Worm (Caenorhabditis elegans): ENCODE data around the gene trim-21.

DNA sequence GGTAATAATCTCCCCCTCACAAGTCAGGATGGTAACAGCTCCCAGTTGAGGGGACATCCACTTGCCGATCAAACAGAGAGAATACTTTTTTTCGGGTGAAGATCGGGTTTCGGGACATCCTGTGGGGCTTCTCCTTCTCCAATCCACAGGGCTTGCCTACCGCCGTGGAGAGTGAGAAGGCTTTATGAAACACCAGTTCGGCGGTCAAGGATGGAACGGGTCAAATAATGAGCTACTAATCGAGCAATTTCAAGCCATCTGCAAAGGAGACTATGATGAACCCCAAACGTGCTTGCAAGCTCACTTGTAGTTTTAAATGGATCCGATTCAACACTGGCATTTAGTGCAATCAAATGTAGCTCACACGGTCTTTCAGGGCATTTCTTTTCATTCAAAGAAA, 27.9 kb downstream of the trim-21 start:
- no peak for TF ChIP-seq pha-4 (tag; optimal IDR thresholded peaks at IDR 0.05)
- no peak for TF ChIP-seq ets-4 (tag; optimal IDR thresholded peaks at IDR 0.05)
- no peak for TF ChIP-seq syd-9 (tag; optimal IDR thresholded peaks at IDR 0.05)
- TF ChIP-seq elt-4 (tag; optimal IDR thresholded peaks at IDR 0.05): no peak
- TF ChIP-seq fkh-6 (tag; optimal IDR thresholded peaks at IDR 0.05): no peak
- no peak for TF ChIP-seq lin-11 (tag; optimal IDR thresholded peaks at IDR 0.05)
- no peak for TF ChIP-seq pqm-1 (tag; optimal IDR thresholded peaks at IDR 0.05)
- TF ChIP-seq ttx-3 (tag; optimal IDR thresholded peaks at IDR 0.05): no peak
- no peak for TF ChIP-seq pha-2 (tag; optimal IDR thresholded peaks at IDR 0.05)
- no peak for TF ChIP-seq ama-1 (optimal IDR thresholded peaks at IDR 0.05)
- no peak for TF ChIP-seq ztf-16 (tag; optimal IDR thresholded peaks at IDR 0.05)
- no peak for TF ChIP-seq mec-3 (tag; optimal IDR thresholded peaks at IDR 0.05; ENCODE audit: borderline replicate concordance)
- no peak for TF ChIP-seq dmd-4 (tag; optimal IDR thresholded peaks at IDR 0.05; ENCODE audit: borderline replicate concordance)
- TF ChIP-seq odd-2 (tag; optimal IDR thresholded peaks at IDR 0.05): no peak

Measured in whole organism, late embryonic.